Worm (Caenorhabditis elegans): Measurements from ENCODE around the gene nhr-103.

- TF ChIP-seq ceh-88 (GFP tag; IDR thresholded peaks at IDR 0.05) = no peak
- TF ChIP-seq pqm-1 (tag; optimal IDR thresholded peaks at IDR 0.05) = no peak
- TF ChIP-seq nhr-237 (tag; optimal IDR thresholded peaks at IDR 0.05) = no peak
Measured at ce11 chrV:2250126-2250590, 24.9 kb downstream of the nhr-103 start, which contains the start of gene cyp-33C7.
